Worm (Caenorhabditis elegans) whole organism, late embryonic: ENCODE data around the gene T22B2.2.

Source experiments
- C38D4.7 ChIP-seq: fragments of 200-800 bp; sonication (Bioruptor generic); optimal IDR thresholded peaks from 2 replicates; lab custom pipeline; 2018; ENCODE audit warnings: mild to moderate bottlenecking, missing genetic modification characterization, moderate library complexity, missing compliant biosample characterization
- F13H6.1 ChIP-seq: sonication (generic microtip); optimal IDR thresholded peaks from 2 replicates; lab custom pipeline; 2016; ENCODE audit warnings: missing genetic modification characterization, missing compliant biosample characterization
- K02D7.2 ChIP-seq: sonication (generic microtip); optimal IDR thresholded peaks from 2 replicates; lab custom pipeline; 2017; ENCODE audit warnings: mild to moderate bottlenecking, missing genetic modification characterization, missing compliant biosample characterization
- T23F11.4 ChIP-seq: fragments of 200-800 bp; sonication (Bioruptor generic); optimal IDR thresholded peaks from 2 replicates; lab custom pipeline; 2018; ENCODE audit warnings: mild to moderate bottlenecking, missing genetic modification characterization, missing compliant biosample characterization
- ahr-1 ChIP-seq: sonication (generic microtip); optimal IDR thresholded peaks from 2 replicates; lab custom pipeline; 2016; ENCODE audit warnings: missing genetic modification characterization, missing compliant biosample characterization
- ama-1 ChIP-seq: fragments of 150-350 bp; optimal IDR thresholded peaks from 2 replicates; lab custom pipeline; 2014
- ceh-14 ChIP-seq: sonication (generic microtip); optimal IDR thresholded peaks from 2 replicates; lab custom pipeline; 2016; ENCODE audit warnings: missing genotype, missing genetic modification characterization, missing compliant biosample characterization
- ceh-18 ChIP-seq: sonication (generic microtip); optimal IDR thresholded peaks from 2 replicates; lab custom pipeline; 2016; ENCODE audit warnings: missing genetic modification characterization, missing compliant biosample characterization
- ceh-19 ChIP-seq: fragments of 200-800 bp; sonication (Bioruptor generic); optimal IDR thresholded peaks from 2 replicates; lab custom pipeline; 2018; ENCODE audit warnings: mild to moderate bottlenecking, missing genetic modification characterization, missing compliant biosample characterization
- ceh-2 ChIP-seq: sonication (generic microtip); optimal IDR thresholded peaks from 2 replicates; lab custom pipeline; 2016; ENCODE audit warnings: missing genotype, missing genetic modification characterization, missing compliant biosample characterization
- ceh-30 ChIP-seq: fragments of 150-350 bp; optimal IDR thresholded peaks from 2 replicates; lab custom pipeline; 2014; ENCODE audit warnings: missing biosample characterization, missing genetic modification characterization
- ceh-31 ChIP-seq: sonication (generic microtip); optimal IDR thresholded peaks from 2 replicates; lab custom pipeline; 2016; ENCODE audit warnings: missing genetic modification characterization, missing compliant biosample characterization
- ceh-48 ChIP-seq: sonication (generic microtip); optimal IDR thresholded peaks from 2 replicates; lab custom pipeline; 2016; ENCODE audit warnings: missing genetic modification characterization, inconsistent platforms, missing compliant biosample characterization
- ceh-9 ChIP-seq: sonication (generic microtip); optimal IDR thresholded peaks from 2 replicates; lab custom pipeline; 2016; ENCODE audit warnings: mild to moderate bottlenecking, missing genetic modification characterization, inconsistent platforms, missing compliant biosample characterization
- che-1 ChIP-seq: sonication (generic microtip); optimal IDR thresholded peaks from 2 replicates; lab custom pipeline; 2016; ENCODE audit warnings: mild to moderate bottlenecking, missing genetic modification characterization, missing compliant biosample characterization
- ets-4 ChIP-seq: sonication (generic microtip); optimal IDR thresholded peaks from 2 replicates; lab custom pipeline; 2016; ENCODE audit warnings: missing genetic modification characterization, missing compliant biosample characterization
- gmeb-2 ChIP-seq: sonication (generic microtip); optimal IDR thresholded peaks from 2 replicates; lab custom pipeline; 2016; ENCODE audit warnings: missing genetic modification characterization, inconsistent platforms, missing compliant biosample characterization
- hlh-30 ChIP-seq: sonication (generic microtip); optimal IDR thresholded peaks from 2 replicates; lab custom pipeline; 2017; ENCODE audit warnings: antibody characterized with exemption, missing genetic modification characterization, missing compliant biosample characterization; ENCODE audit not compliant: insufficient read depth
- mec-3 ChIP-seq: sonication (generic microtip); optimal IDR thresholded peaks from 2 replicates; lab custom pipeline; 2016; ENCODE audit warnings: borderline replicate concordance, missing genetic modification characterization, missing compliant biosample characterization
- nfya-1 ChIP-seq: sonication (generic microtip); optimal IDR thresholded peaks from 2 replicates; lab custom pipeline; 2017; ENCODE audit warnings: missing genetic modification characterization, mild to moderate bottlenecking, missing compliant biosample characterization, antibody characterized with exemption, moderate library complexity
- npax-4 ChIP-seq: sonication (generic microtip); optimal IDR thresholded peaks from 2 replicates; lab custom pipeline; 2016; ENCODE audit warnings: missing genetic modification characterization, missing compliant biosample characterization
- odd-2 ChIP-seq: sonication (generic microtip); optimal IDR thresholded peaks from 2 replicates; lab custom pipeline; 2017; ENCODE audit warnings: antibody characterized with exemption, mild to moderate bottlenecking, missing genetic modification characterization, missing compliant biosample characterization
- pag-3 ChIP-seq: sonication (generic microtip); optimal IDR thresholded peaks from 2 replicates; lab custom pipeline; 2016; ENCODE audit warnings: missing compliant biosample characterization, missing genetic modification characterization, borderline replicate concordance
- pat-9 ChIP-seq: fragments of 200-800 bp; sonication (Bioruptor generic); optimal IDR thresholded peaks from 2 replicates; lab custom pipeline; 2018; ENCODE audit warnings: mild to moderate bottlenecking, missing genetic modification characterization, moderate library complexity, missing compliant biosample characterization
- pax-1 ChIP-seq: fragments of 150-350 bp; optimal IDR thresholded peaks from 2 replicates; lab custom pipeline; 2014; ENCODE audit warnings: missing biosample characterization, missing genetic modification characterization
- pros-1 ChIP-seq: fragments of 150-350 bp; optimal IDR thresholded peaks from 2 replicates; lab custom pipeline; 2014; ENCODE audit warnings: missing biosample characterization, missing genetic modification reagents, missing genetic modification characterization
- ref-2 ChIP-seq: sonication (generic microtip); optimal IDR thresholded peaks from 2 replicates; lab custom pipeline; 2016; ENCODE audit warnings: missing genetic modification characterization, missing compliant biosample characterization
- rnt-1 ChIP-seq: sonication (generic microtip); optimal IDR thresholded peaks from 2 replicates; lab custom pipeline; 2016; ENCODE audit warnings: missing genetic modification characterization, missing compliant biosample characterization
- sdc-2 ChIP-seq: sonication (generic microtip); optimal IDR thresholded peaks from 2 replicates; lab custom pipeline; 2016; ENCODE audit warnings: missing genotype, missing genetic modification characterization, missing compliant biosample characterization
- sox-2 ChIP-seq: fragments of 200-800 bp; sonication (Bioruptor generic); IDR thresholded peaks from 2 replicates; pipeline ENCODE4 v1.3.6; 2022; ENCODE audit warnings: missing genetic modification reagents, missing genetic modification characterization, missing compliant biosample characterization
- sox-4 ChIP-seq: sonication (generic microtip); optimal IDR thresholded peaks from 2 replicates; lab custom pipeline; 2017; ENCODE audit warnings: mild to moderate bottlenecking, missing genetic modification characterization, inconsistent platforms, missing compliant biosample characterization
- tbx-2 ChIP-seq: sonication (generic microtip); optimal IDR thresholded peaks from 2 replicates; lab custom pipeline; 2016; ENCODE audit warnings: missing genetic modification characterization, missing compliant biosample characterization
- tbx-7 ChIP-seq: sonication (generic microtip); optimal IDR thresholded peaks from 2 replicates; lab custom pipeline; 2016; ENCODE audit warnings: missing genotype, missing genetic modification characterization, missing compliant biosample characterization
- unc-42 ChIP-seq: sonication (generic microtip); optimal IDR thresholded peaks from 2 replicates; lab custom pipeline; 2016; ENCODE audit warnings: missing genotype, missing genetic modification characterization, missing compliant biosample characterization
- unc-55 ChIP-seq: sonication (generic microtip); optimal IDR thresholded peaks from 2 replicates; lab custom pipeline; 2017; ENCODE audit warnings: missing biosample characterization, missing genetic modification reagents, missing genetic modification characterization

Gene T22B2.2

DNA sequence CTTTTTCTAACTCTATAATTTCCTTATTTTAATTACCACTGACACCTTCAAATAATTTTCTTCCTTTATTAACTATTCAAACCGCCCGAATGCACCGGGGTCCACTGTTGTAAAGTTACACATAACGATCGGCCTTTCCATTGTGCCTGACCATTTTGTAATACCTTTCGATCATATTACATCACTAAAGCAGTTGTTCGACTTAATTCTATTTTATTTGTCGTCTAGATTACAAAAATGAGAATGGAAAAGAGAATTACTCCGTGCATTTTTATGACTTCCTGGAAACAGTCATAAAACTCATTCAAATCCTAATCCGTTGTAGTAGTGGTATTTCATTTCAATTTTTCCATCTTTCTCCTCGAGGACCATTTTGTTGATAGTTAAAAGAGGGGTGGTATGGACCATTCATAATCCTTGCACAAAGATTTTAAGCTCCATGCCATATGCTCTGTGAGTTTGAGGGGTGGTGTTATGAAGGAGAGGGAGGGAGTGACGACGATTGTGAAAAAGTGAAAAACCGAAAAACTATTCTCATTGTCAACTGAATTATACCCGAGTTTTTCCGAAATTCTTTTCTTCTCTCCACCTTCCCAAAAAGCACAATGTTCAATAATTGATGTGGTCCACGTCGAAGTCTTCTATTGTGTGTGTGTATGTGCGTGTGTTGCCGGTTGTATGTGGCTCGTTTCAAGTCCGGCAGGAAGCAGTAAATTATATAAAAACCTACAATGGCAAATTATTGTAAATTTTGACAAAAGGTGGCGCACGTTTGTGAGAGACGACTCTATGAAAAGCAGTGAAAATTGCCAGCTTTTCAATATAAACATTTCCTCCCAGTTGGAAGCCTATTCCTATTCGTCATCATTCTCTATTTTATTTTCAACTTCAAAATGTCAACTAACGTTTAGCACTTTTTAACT, 21.7 kb upstream of the T22B2.2 start:
- no peak for TF ChIP-seq npax-4
- no peak for TF ChIP-seq C38D4.7 (GFP tag; lab: Kevin White, UChicago)
- peak; percentile 11 for TF ChIP-seq unc-55 (GFP tag; lab: Kevin White, UChicago)
- TF ChIP-seq ahr-1 (tag; lab: Kevin White, UChicago), result no peak
- TF ChIP-seq ceh-9 (tag; lab: Kevin White, UChicago), result no peak
- no peak for TF ChIP-seq T23F11.4 (GFP tag; lab: Kevin White, UChicago)
- TF ChIP-seq ref-2, result no peak
- no peak for TF ChIP-seq pros-1 (tag; lab: Kevin White, UChicago)
- peak; percentile 38 for TF ChIP-seq ceh-31 (tag; lab: Kevin White, UChicago)
- no peak for TF ChIP-seq sdc-2 (tag; lab: Kevin White, UChicago)
- no peak for TF ChIP-seq ceh-48 (tag; lab: Kevin White, UChicago)
- no peak for TF ChIP-seq pax-1 (tag; lab: Kevin White, UChicago)
- no peak for TF ChIP-seq ceh-30
- TF ChIP-seq sox-2 (GFP tag; lab: Robert Waterston, UW), result no peak
- TF ChIP-seq ama-1 (lab: Kevin White, UChicago), result no peak
- TF ChIP-seq unc-42, result no peak

DNA sequence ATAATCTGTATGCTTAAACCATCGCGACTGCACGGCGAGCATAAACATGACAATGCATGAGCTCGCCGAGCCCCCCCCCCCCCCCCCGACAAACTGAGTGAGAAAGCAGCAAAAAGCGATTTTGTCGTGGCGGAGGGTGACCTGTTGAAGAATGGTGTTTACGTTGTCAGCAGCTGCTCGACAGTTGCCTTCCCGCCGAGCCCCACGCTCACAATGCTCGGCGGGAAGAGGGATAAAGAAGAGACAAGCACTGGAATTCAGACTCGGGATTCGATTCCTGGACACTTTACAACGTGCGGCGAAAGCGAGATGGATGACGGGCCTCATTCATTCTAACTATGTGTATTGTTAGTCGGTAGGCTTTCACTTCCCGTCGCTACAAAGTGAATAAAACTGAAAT, 19.5 kb upstream of the T22B2.2 start:
- TF ChIP-seq ceh-18 (tag; lab: Kevin White, UChicago) (peak; percentile 24), ceh-2 (tag; lab: Kevin White, UChicago) (no peak), K02D7.2 (tag; lab: Kevin White, UChicago) (no peak), pat-9 (tag; lab: Kevin White, UChicago) (peak; percentile 40), pag-3 (tag; lab: Kevin White, UChicago) (no peak), F13H6.1 (no peak), unc-55 (GFP tag; lab: Kevin White, UChicago) (peak; percentile 8), mec-3 (tag; lab: Kevin White, UChicago) (no peak), ceh-19 (GFP tag; lab: Kevin White, UChicago) (no peak), rnt-1 (tag; lab: Kevin White, UChicago) (peak; percentile 37)

DNA sequence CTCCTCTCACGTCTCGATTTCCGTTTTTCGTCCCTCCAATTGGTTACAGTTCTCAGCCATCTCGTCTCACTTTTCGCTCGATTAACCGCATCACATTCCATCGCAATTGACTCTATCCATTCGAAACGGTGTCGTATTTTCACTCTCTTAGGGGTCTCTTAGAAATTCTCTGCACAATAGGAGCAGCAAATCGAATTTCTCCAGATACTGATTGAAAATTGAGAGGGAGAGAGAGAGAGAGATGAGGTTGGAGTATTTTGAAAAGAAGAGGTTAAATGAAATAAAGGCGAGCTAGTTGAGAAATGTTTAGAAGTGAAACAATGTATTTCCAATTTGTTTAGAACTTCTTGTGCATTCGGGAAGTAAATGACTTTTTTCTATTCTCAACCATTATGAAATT, 18.8 kb upstream of the T22B2.2 start:
- peak; percentile 93 for TF ChIP-seq unc-42
- no peak for TF ChIP-seq sdc-2 (tag; lab: Kevin White, UChicago)

DNA sequence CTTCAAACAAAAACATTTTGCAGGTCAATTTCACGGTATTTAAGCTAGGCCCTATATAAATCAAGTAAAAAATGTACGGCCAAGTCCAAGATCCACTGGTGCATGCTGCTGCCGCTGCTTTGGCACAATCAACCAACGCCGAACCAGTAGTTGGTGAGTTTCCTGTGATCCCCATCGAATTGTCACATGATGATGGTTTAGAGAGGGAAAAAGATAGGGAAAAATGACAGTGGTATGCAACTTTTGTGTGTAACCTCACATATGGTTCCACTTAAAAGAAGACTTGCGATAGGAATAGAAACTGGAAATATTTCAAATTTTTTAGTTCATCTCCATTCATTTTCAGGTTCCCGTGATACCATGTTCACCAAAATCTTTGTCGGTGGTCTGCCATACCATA, 15.6 kb upstream of the T22B2.2 start, which contains the start of gene sup-12:
Gene sup-12 (plus strand): TSS at position 17 of the 400 bp plus-strand sequence.
- TF ChIP-seq che-1 (tag; lab: Kevin White, UChicago), result no peak
- TF ChIP-seq hlh-30, result peak; percentile 10
- no peak for TF ChIP-seq ahr-1 (tag; lab: Kevin White, UChicago)
- TF ChIP-seq odd-2, result no peak

DNA sequence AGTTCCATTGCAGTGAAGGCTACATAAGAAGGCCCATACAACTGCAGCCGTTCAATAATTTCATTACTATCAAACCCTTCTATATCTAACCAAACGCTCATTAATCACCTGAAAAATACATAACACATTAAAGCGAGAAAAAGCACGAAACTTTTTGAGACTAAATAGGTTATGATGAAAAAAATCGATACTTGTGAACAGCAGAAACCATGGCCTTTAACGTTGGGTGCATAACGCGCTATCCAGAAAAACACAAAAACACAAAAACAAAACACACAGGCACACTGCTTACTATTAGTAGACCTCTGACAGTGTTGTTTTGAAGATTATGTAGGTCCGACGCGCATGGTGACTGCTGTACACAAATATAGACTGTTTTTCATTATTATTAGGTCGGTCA, 8.9 kb upstream of the T22B2.2 start, which contains the start of gene T22B2.5:
Gene T22B2.5 (minus strand): TSS at position 101 of the 400 bp plus-strand sequence.
- TF ChIP-seq tbx-2 (tag; lab: Kevin White, UChicago), result no peak
- no peak for TF ChIP-seq sdc-2 (tag; lab: Kevin White, UChicago)
- no peak for TF ChIP-seq ceh-14
- no peak for TF ChIP-seq npax-4
- TF ChIP-seq tbx-7, result no peak
- no peak for TF ChIP-seq ceh-19 (GFP tag; lab: Kevin White, UChicago)
- no peak for TF ChIP-seq sox-4 (tag; lab: Kevin White, UChicago)
- no peak for TF ChIP-seq ets-4 (tag; lab: Kevin White, UChicago)
- no peak for TF ChIP-seq gmeb-2
- TF ChIP-seq nfya-1 (tag; lab: Kevin White, UChicago), result no peak
